Worm (Caenorhabditis elegans) whole organism, L4 larva: ENCODE measurements around the gene C23H5.11.

Experiments
- F37D6.2 ChIP-seq: sonication (generic microtip); optimal IDR thresholded peaks from 2 replicates; lab custom pipeline; 2016; ENCODE audit warnings: mild to moderate bottlenecking, missing genetic modification characterization, missing compliant biosample characterization
- F44E2.7 ChIP-seq: fragments of 200-800 bp; sonication (Bioruptor generic); IDR thresholded peaks from 2 replicates; pipeline ENCODE4 v2.1.2; 2022; ENCODE audit warnings: missing genetic modification characterization, missing compliant biosample characterization
- R02D3.7 ChIP-seq: fragments of 150-350 bp; sonication (generic microtip); optimal IDR thresholded peaks from 3 replicates; lab custom pipeline; 2014; ENCODE audit warnings: missing biosample characterization, missing genetic modification characterization
- Y48G9A.11 ChIP-seq: fragments of 200-800 bp; sonication (Bioruptor generic); IDR thresholded peaks from 2 replicates; pipeline ENCODE4 v1.3.6; 2022; ENCODE audit warnings: missing genetic modification reagents, missing genetic modification characterization, missing compliant biosample characterization
- aha-1 ChIP-seq: fragments of 150-350 bp; peaks from one replicate; lab custom pipeline; 2014; ENCODE audit warnings: missing biosample characterization, missing genetic modification characterization
- ama-1 ChIP-seq: fragments of 150-350 bp; optimal IDR thresholded peaks from 2 replicates; lab custom pipeline; 2014; ENCODE audit warnings: inconsistent platforms, mixed read lengths
- ceh-20 ChIP-seq: fragments of 200-800 bp; sonication (Bioruptor generic); IDR thresholded peaks from 2 replicates; pipeline ENCODE4 v1.3.6; 2022; ENCODE audit warnings: missing genetic modification reagents, missing genetic modification characterization, missing compliant biosample characterization
- ceh-28 ChIP-seq: fragments of 150-350 bp; optimal IDR thresholded peaks from 2 replicates; lab custom pipeline; 2014; ENCODE audit warnings: missing biosample characterization, missing genetic modification reagents, missing genetic modification characterization
- ceh-62 ChIP-seq: sonication (generic microtip); optimal IDR thresholded peaks from 2 replicates; lab custom pipeline; 2017; ENCODE audit warnings: missing biosample characterization, missing genetic modification characterization
- ceh-82 ChIP-seq: sonication (generic microtip); optimal IDR thresholded peaks from 2 replicates; lab custom pipeline; 2017; ENCODE audit warnings: missing biosample characterization, missing genetic modification characterization
- cey-2 ChIP-seq: sonication (generic microtip); optimal IDR thresholded peaks from 3 replicates; lab custom pipeline; 2017; ENCODE audit warnings: missing genetic modification characterization, mild to moderate bottlenecking, missing compliant biosample characterization, antibody characterized with exemption, borderline replicate concordance; ENCODE audit not compliant: insufficient read depth
- daf-19 ChIP-seq: fragments of 200-800 bp; sonication (Bioruptor generic); conservative IDR thresholded peaks from 2 replicates; pipeline ENCODE4 v1.3.6; 2022; ENCODE audit warnings: missing genetic modification characterization, missing compliant biosample characterization
- dmd-6 ChIP-seq: fragments of 200-800 bp; sonication (Bioruptor generic); IDR thresholded peaks from 2 replicates; pipeline ENCODE4 v1.3.6; 2022; ENCODE audit warnings: missing genetic modification reagents, missing genetic modification characterization, missing compliant biosample characterization
- duxl-1 ChIP-seq: sonication (generic microtip); optimal IDR thresholded peaks from 2 replicates; lab custom pipeline; 2016; ENCODE audit warnings: mild to moderate bottlenecking, missing genetic modification characterization, moderate library complexity, missing compliant biosample characterization; ENCODE audit not compliant: poor library complexity
- dve-1 ChIP-seq: sonication (generic microtip); optimal IDR thresholded peaks from 2 replicates; lab custom pipeline; 2017; ENCODE audit warnings: antibody characterized with exemption, mild to moderate bottlenecking, missing genetic modification characterization, missing compliant biosample characterization; ENCODE audit not compliant: insufficient read depth
- fkh-10 ChIP-seq: fragments of 150-350 bp; optimal IDR thresholded peaks from 2 replicates; lab custom pipeline; 2014; ENCODE audit warnings: missing biosample characterization, missing genetic modification reagents, missing genetic modification characterization
- hif-1 ChIP-seq, 2 experiments: sonication (generic microtip); optimal IDR thresholded peaks; 2 replicates each; lab custom pipeline; 2016 to 2017; ENCODE audit warnings: missing compliant biosample characterization in 2 of 2, missing genetic modification characterization in 2 of 2, missing genetic modification reagents in 2 of 2, missing genotype in 2 of 2, mild to moderate bottlenecking in 1 of 2
- hlh-11 ChIP-seq: fragments of 200-800 bp; sonication (Bioruptor generic); optimal IDR thresholded peaks from 2 replicates; lab custom pipeline; 2018; ENCODE audit warnings: mild to moderate bottlenecking, missing genetic modification characterization, missing compliant biosample characterization
- hlh-30 ChIP-seq: sonication (generic microtip); optimal IDR thresholded peaks from 2 replicates; lab custom pipeline; 2017; ENCODE audit warnings: antibody characterized with exemption, mild to moderate bottlenecking, missing genetic modification characterization, missing compliant biosample characterization; ENCODE audit not compliant: insufficient read depth
- jun-1 ChIP-seq: fragments of 150-350 bp; optimal IDR thresholded peaks from 2 replicates; lab custom pipeline; 2014; ENCODE audit warnings: missing biosample characterization, missing genetic modification reagents, missing genetic modification characterization
- lin-1 ChIP-seq: fragments of 200-800 bp; sonication (Bioruptor generic); IDR thresholded peaks from 2 replicates; pipeline ENCODE4 v1.3.6; 2022; ENCODE audit warnings: missing genetic modification reagents, missing genetic modification characterization, missing compliant biosample characterization
- lin-39 ChIP-seq: fragments of 150-350 bp; optimal IDR thresholded peaks from 2 replicates; lab custom pipeline; 2014; ENCODE audit warnings: missing biosample characterization, missing genetic modification reagents, missing genetic modification characterization
- lir-3 ChIP-seq: sonication (generic microtip); optimal IDR thresholded peaks from 2 replicates; lab custom pipeline; 2016; ENCODE audit warnings: mild to moderate bottlenecking, missing genetic modification characterization, missing compliant biosample characterization
- mdl-1 ChIP-seq, 2 experiments: fragments of 150-350 bp in 1 of 2; sonication (generic microtip) in 1 of 2; optimal IDR thresholded peaks; 2 replicates each; lab custom pipeline; 2014 to 2017; ENCODE audit warnings: missing biosample characterization in 2 of 2, missing genetic modification characterization in 2 of 2
- mdt-29 ChIP-seq: fragments of 200-800 bp; sonication (Bioruptor generic); IDR thresholded peaks from 2 replicates; pipeline ENCODE4 v1.3.6; 2022; ENCODE audit warnings: missing genetic modification reagents, missing genetic modification characterization, missing compliant biosample characterization
- mep-1 ChIP-seq: fragments of 150-350 bp; sonication (generic microtip); optimal IDR thresholded peaks from 3 replicates; lab custom pipeline; 2014; ENCODE audit warnings: missing biosample characterization, missing genetic modification characterization
- mes-2 ChIP-seq: sonication (generic microtip); optimal IDR thresholded peaks from 2 replicates; lab custom pipeline; 2016; ENCODE audit warnings: missing genotype, mild to moderate bottlenecking, missing genetic modification characterization, missing compliant biosample characterization; ENCODE audit not compliant: poor library complexity, severe bottlenecking
- mxl-3 ChIP-seq: fragments of 200-800 bp; sonication (Bioruptor generic); optimal IDR thresholded peaks from 2 replicates; lab custom pipeline; 2018; ENCODE audit warnings: mild to moderate bottlenecking, missing genetic modification characterization, missing compliant biosample characterization
- nhr-102 ChIP-seq: sonication (generic microtip); optimal IDR thresholded peaks from 2 replicates; lab custom pipeline; 2016; ENCODE audit warnings: mild to moderate bottlenecking, missing genetic modification characterization, moderate library complexity, missing compliant biosample characterization
- nhr-11 ChIP-seq: fragments of 150-350 bp; optimal IDR thresholded peaks from 2 replicates; lab custom pipeline; 2014; ENCODE audit warnings: missing biosample characterization, missing genetic modification characterization
- nhr-28 ChIP-seq: fragments of 150-350 bp; optimal IDR thresholded peaks from 2 replicates; lab custom pipeline; 2014; ENCODE audit warnings: missing biosample characterization, missing genetic modification characterization
- nhr-42 ChIP-seq: fragments of 200-800 bp; sonication (Bioruptor generic); IDR thresholded peaks from 2 replicates; pipeline ENCODE4 v1.3.6; 2022; ENCODE audit warnings: missing genetic modification characterization, missing compliant biosample characterization
- nhr-48 ChIP-seq: sonication (generic microtip); optimal IDR thresholded peaks from 2 replicates; lab custom pipeline; 2016; ENCODE audit warnings: mild to moderate bottlenecking, missing genetic modification characterization, missing compliant biosample characterization
- nhr-6 ChIP-seq: fragments of 150-350 bp; optimal IDR thresholded peaks from 2 replicates; lab custom pipeline; 2014; ENCODE audit warnings: missing biosample characterization, missing genetic modification characterization
- nhr-76 ChIP-seq: fragments of 150-350 bp; optimal IDR thresholded peaks from 2 replicates; lab custom pipeline; 2014; ENCODE audit warnings: missing biosample characterization, missing genetic modification characterization
- snpc-1.2 ChIP-seq: fragments of 200-800 bp; sonication (Bioruptor generic); IDR thresholded peaks from 2 replicates; pipeline ENCODE4 v1.3.6; 2022; ENCODE audit warnings: missing genetic modification reagents, missing genetic modification characterization, missing compliant biosample characterization
- spr-3 ChIP-seq: fragments of 200-800 bp; sonication (Bioruptor generic); optimal IDR thresholded peaks from 2 replicates; lab custom pipeline; 2018; ENCODE audit warnings: mild to moderate bottlenecking, missing genetic modification characterization, missing compliant biosample characterization
- tag-97 ChIP-seq: fragments of 200-800 bp; sonication (Bioruptor generic); IDR thresholded peaks from 2 replicates; pipeline ENCODE4 v1.3.6; 2022; ENCODE audit warnings: missing genetic modification characterization, missing compliant biosample characterization
- unc-62 ChIP-seq, 3 experiments: fragments of 150-350 bp in 1 of 3; sonication (generic microtip); optimal IDR thresholded peaks in 2 of 3; peaks in 1 of 3; 1 replicate in 1 of 3; 2 replicates in 2 of 3; lab custom pipeline; 2014 to 2017; ENCODE audit warnings: missing biosample characterization in 3 of 3, missing genetic modification characterization in 3 of 3, missing genetic modification reagents in 3 of 3, missing genotype in 1 of 3
- zip-11 ChIP-seq: fragments of 200-800 bp; sonication (Bioruptor generic); IDR thresholded peaks from 2 replicates; pipeline ENCODE4 v1.3.6; 2022; ENCODE audit warnings: missing genetic modification characterization, missing compliant biosample characterization
- ztf-11 ChIP-seq: fragments of 150-350 bp; optimal IDR thresholded peaks from 2 replicates; lab custom pipeline; 2014; ENCODE audit warnings: missing biosample characterization, missing genetic modification characterization

The C23H5.11 gene

DNA sequence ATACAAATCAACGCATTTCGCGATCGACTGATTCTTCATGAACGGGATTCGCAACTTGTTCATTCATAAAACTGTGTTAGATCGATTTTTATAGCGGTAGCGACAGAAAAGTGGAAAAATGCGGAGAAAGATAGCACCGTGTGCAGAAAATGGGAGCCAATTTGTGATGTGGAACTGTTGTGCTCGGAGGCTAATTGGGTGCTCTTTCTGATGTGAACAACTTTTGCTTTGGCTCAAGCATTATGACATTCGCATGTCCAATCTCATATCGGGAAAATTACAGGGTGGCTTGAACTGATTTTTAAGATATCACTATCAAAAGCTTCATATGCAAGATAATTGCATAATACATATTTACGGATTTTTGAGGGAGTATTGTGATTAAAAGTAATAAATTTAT, at the start of gene C23H5.11:
TSS of gene C23H5.11 (minus strand) at position 101 of the 400 bp plus-strand sequence.
- TF ChIP-seq zip-11, result no peak
- peak; percentile 73 for TF ChIP-seq aha-1 (tag; lab: Kevin White, UChicago)

DNA sequence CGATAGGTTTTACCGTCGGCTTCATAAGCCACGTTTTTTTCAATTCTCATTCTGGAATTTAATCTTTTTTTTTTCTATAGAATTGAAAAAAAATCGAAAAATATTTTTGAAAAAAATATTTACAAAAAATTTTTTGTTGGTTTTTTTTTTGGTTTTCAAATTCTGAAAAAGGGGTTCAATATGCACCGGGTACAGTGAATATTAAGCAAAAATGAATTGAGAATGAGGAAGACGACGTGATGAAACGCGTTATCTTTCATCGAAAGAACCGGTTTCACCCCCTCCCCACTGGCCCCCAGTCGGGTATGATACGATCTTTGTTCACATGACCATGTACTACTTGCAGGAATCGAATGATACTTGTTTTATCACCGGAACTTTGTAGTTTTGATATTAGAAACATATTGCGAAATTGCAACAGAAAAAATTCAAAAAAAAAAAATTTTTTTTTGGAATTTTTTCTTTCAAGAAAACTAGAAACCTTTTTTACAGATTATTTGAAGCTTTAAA, 49.6 kb upstream of the C23H5.11 start, which contains the start of gene C54E4.5:
TSS of gene C54E4.5 (minus strand) at position 51 of the 510 bp plus-strand sequence.
- TF ChIP-seq hlh-30 (tag; lab: Kevin White, UChicago) (peak; percentile 63), jun-1 (tag; lab: Kevin White, UChicago) (no peak), ztf-11 (tag; lab: Kevin White, UChicago) (no peak), mes-2 (tag; lab: Kevin White, UChicago) (no peak), mep-1 (tag; lab: Kevin White, UChicago) (no peak), ceh-62 (tag; lab: Kevin White, UChicago) (no peak), nhr-48 (tag; lab: Kevin White, UChicago) (peak; percentile 94), F44E2.7 (GFP tag; lab: Robert Waterston, UW) (no peak), cey-2 (tag; lab: Kevin White, UChicago) (peak; percentile 14), ceh-82 (tag; lab: Kevin White, UChicago) (no peak), duxl-1 (no peak), snpc-1.2 (GFP tag; lab: Robert Waterston, UW) (no peak), fkh-10 (GFP tag; lab: Kevin White, UChicago) (no peak), lir-3 (tag; lab: Kevin White, UChicago) (no peak), R02D3.7 (no peak), lin-39 (no peak), nhr-102 (tag; lab: Kevin White, UChicago) (no peak), unc-62 (GFP tag; optimal IDR thresholded peaks at IDR 0.05 in 1 of 2; lab: Kevin White, UChicago) (no peak), unc-62 (tag; optimal IDR thresholded peaks at IDR 0.05; lab: Kevin White, UChicago) (no peak), tag-97 (no peak), nhr-6 (tag; lab: Kevin White, UChicago) (no peak), lin-1 (no peak), nhr-42 (GFP tag; lab: Robert Waterston, UW) (no peak), ceh-28 (tag; lab: Kevin White, UChicago) (no peak), hif-1 (tag; optimal IDR thresholded peaks at IDR 0.05; lab: Kevin White, UChicago) (no peak), dve-1 (peak; percentile 10), hlh-11 (tag; lab: Kevin White, UChicago) (peak; percentile 50), dmd-6 (GFP tag; lab: Robert Waterston, UW) (peak; percentile 38), mdl-1 (tag; optimal IDR thresholded peaks at IDR 0.05; lab: Kevin White, UChicago) (peak in 1 of 2 experiments; percentile 29), Y48G9A.11 (GFP tag; lab: Robert Waterston, UW) (no peak), aha-1 (tag; lab: Kevin White, UChicago) (peak; percentile 56), daf-19 (no peak), ceh-20 (GFP tag; lab: Robert Waterston, UW) (no peak), nhr-76 (tag; lab: Kevin White, UChicago) (no peak), nhr-28 (tag; lab: Kevin White, UChicago) (peak; percentile 70), ama-1 (lab: Kevin White, UChicago) (no peak), nhr-11 (tag; lab: Kevin White, UChicago) (no peak), spr-3 (GFP tag; lab: Kevin White, UChicago) (no peak), F37D6.2 (tag; lab: Kevin White, UChicago) (no peak), mdt-29 (no peak), mxl-3 (GFP tag; lab: Kevin White, UChicago) (peak; percentile 17)
